Fruit fly (Drosophila melanogaster) whole organism, embryonic: Measurements from ENCODE around the gene qless.
A peak's percentile ranks its signal among the peaks of the same experiment; 100 is the strongest.

Experiments used
- Atf3 ChIP-seq: fragments of 200-800 bp; sonication (Bioruptor generic); optimal IDR thresholded peaks from 3 replicates; lab custom pipeline; 2016; ENCODE audit warnings: missing biosample characterization, missing genetic modification characterization
- Bdp1 ChIP-seq: fragments of 200-800 bp; sonication (Bioruptor generic); optimal IDR thresholded peaks from 3 replicates; lab custom pipeline; 2016; ENCODE audit warnings: missing biosample characterization, missing genetic modification characterization
- CG11085 ChIP-seq: fragments of 200-800 bp; sonication (Bioruptor generic); IDR thresholded peaks from 2 replicates; pipeline ENCODE4 v1.3.6; 2022; ENCODE audit warnings: missing biosample characterization, missing genetic modification characterization
- CG11398 ChIP-seq: fragments of 200-800 bp; sonication (Bioruptor generic); optimal IDR thresholded peaks from 2 replicates; lab custom pipeline; 2016; ENCODE audit warnings: missing biosample characterization, missing genetic modification characterization
- CG11560 ChIP-seq: fragments of 200-800 bp; sonication (Bioruptor generic); IDR thresholded peaks from 3 replicates; pipeline ENCODE4 v1.3.6; 2022; ENCODE audit warnings: missing biosample characterization, missing genetic modification characterization
- CG12071 ChIP-seq: fragments of 200-800 bp; sonication (Bioruptor generic); optimal IDR thresholded peaks from 3 replicates; lab custom pipeline; 2018; ENCODE audit warnings: missing biosample characterization, mild to moderate bottlenecking, missing genetic modification characterization
- CG12219 ChIP-seq: fragments of 200-800 bp; sonication (Bioruptor generic); optimal IDR thresholded peaks from 3 replicates; lab custom pipeline; 2018; ENCODE audit warnings: missing biosample characterization, mild to moderate bottlenecking, missing genetic modification characterization
- CG1233 ChIP-seq: fragments of 200-800 bp; sonication (Bioruptor generic); optimal IDR thresholded peaks from 4 replicates; lab custom pipeline; 2018; ENCODE audit warnings: missing biosample characterization, mild to moderate bottlenecking, missing genetic modification characterization
- CG12942 ChIP-seq: fragments of 200-800 bp; sonication (Bioruptor generic); optimal IDR thresholded peaks from 3 replicates; lab custom pipeline; 2016; ENCODE audit warnings: missing biosample characterization, missing genetic modification characterization
- CG14710 ChIP-seq: fragments of 200-800 bp; sonication (Bioruptor generic); optimal IDR thresholded peaks from 3 replicates; lab custom pipeline; 2019; ENCODE audit warnings: missing biosample characterization, mild to moderate bottlenecking, missing genetic modification characterization, moderate library complexity
- CG14860 ChIP-seq: fragments of 200-800 bp; sonication (Bioruptor generic); IDR thresholded peaks from 3 replicates; pipeline ENCODE4 v1.3.6; 2022; ENCODE audit warnings: missing biosample characterization, missing genetic modification characterization; ENCODE audit not compliant: partially characterized antibody
- CG15011 ChIP-seq: fragments of 200-800 bp; sonication (Bioruptor generic); optimal IDR thresholded peaks from 3 replicates; lab custom pipeline; 2018; ENCODE audit warnings: missing biosample characterization, mild to moderate bottlenecking, missing genetic modification characterization
- CG15479 ChIP-seq: fragments of 200-800 bp; sonication (Bioruptor generic); optimal IDR thresholded peaks from 3 replicates; lab custom pipeline; 2019; ENCODE audit warnings: missing biosample characterization, mild to moderate bottlenecking, missing genetic modification characterization, moderate library complexity
- CG16779 ChIP-seq: fragments of 200-800 bp; sonication (Bioruptor generic); IDR thresholded peaks from 2 replicates; pipeline ENCODE4 v1.3.6; 2022; ENCODE audit warnings: missing biosample characterization, missing genetic modification characterization
- CG17359 ChIP-seq: fragments of 200-800 bp; sonication (Bioruptor generic); optimal IDR thresholded peaks from 3 replicates; lab custom pipeline; 2018; ENCODE audit warnings: missing biosample characterization, mild to moderate bottlenecking, missing genetic modification characterization, moderate library complexity
- CG2202 ChIP-seq: fragments of 200-800 bp; sonication (Bioruptor generic); optimal IDR thresholded peaks from 2 replicates; lab custom pipeline; 2018; ENCODE audit warnings: missing biosample characterization, mild to moderate bottlenecking, missing genetic modification characterization
- CG3847 ChIP-seq: fragments of 200-800 bp; sonication (Bioruptor generic); IDR thresholded peaks from 2 replicates; pipeline ENCODE4 v1.3.6; 2022; ENCODE audit warnings: missing biosample characterization, missing genetic modification characterization
- CG4424 ChIP-seq: fragments of 200-800 bp; sonication (Bioruptor generic); optimal IDR thresholded peaks from 3 replicates; lab custom pipeline; 2016; ENCODE audit warnings: missing biosample characterization, missing genetic modification characterization
- CG6854 ChIP-seq: fragments of 200-800 bp; sonication (Bioruptor generic); optimal IDR thresholded peaks from 3 replicates; lab custom pipeline; 2017; ENCODE audit warnings: missing biosample characterization, mild to moderate bottlenecking, missing genetic modification characterization
- CG7357 ChIP-seq: fragments of 200-800 bp; sonication (Bioruptor generic); IDR thresholded peaks from 3 replicates; pipeline ENCODE4 v1.3.6; 2022; ENCODE audit warnings: missing biosample characterization, missing genetic modification characterization
- CG8765 ChIP-seq: fragments of 200-800 bp; sonication (Bioruptor generic); IDR thresholded peaks from 2 replicates; pipeline ENCODE4 v1.3.6; 2022; ENCODE audit warnings: missing biosample characterization, missing genetic modification characterization
- CG8944 ChIP-seq: fragments of 200-800 bp; sonication (Bioruptor generic); optimal IDR thresholded peaks from 3 replicates; lab custom pipeline; 2016; ENCODE audit warnings: missing biosample characterization, missing genetic modification characterization
- CG9215 ChIP-seq: fragments of 200-800 bp; sonication (Bioruptor generic); IDR thresholded peaks from 2 replicates; pipeline ENCODE4 v1.3.6; 2022; ENCODE audit warnings: missing biosample characterization, missing genetic modification characterization
- Dip2 ChIP-seq: fragments of 200-800 bp; sonication (Bioruptor generic); IDR thresholded peaks from 2 replicates; pipeline ENCODE4 v1.3.6; 2022; ENCODE audit warnings: missing biosample characterization, missing genetic modification characterization
- Drgx ChIP-seq: fragments of 200-800 bp; sonication (Bioruptor generic); IDR thresholded peaks from 2 replicates; pipeline ENCODE4 v1.3.6; 2022; ENCODE audit warnings: missing biosample characterization, missing genetic modification characterization
- E2f1 ChIP-seq: fragments of 200-800 bp; sonication (Bioruptor generic); IDR thresholded peaks from 2 replicates; pipeline ENCODE4 v1.3.6; 2022; ENCODE audit warnings: missing biosample characterization, missing genetic modification characterization
- H2.0 ChIP-seq: fragments of 200-800 bp; sonication (Bioruptor generic); IDR thresholded peaks from 2 replicates; pipeline ENCODE4 v1.3.6; 2022; ENCODE audit warnings: missing biosample characterization, missing genetic modification characterization
- Mes4 ChIP-seq: fragments of 200-800 bp; sonication (Bioruptor generic); optimal IDR thresholded peaks from 2 replicates; lab custom pipeline; 2016; ENCODE audit warnings: missing biosample characterization, missing genetic modification characterization
- Sox102F ChIP-seq: fragments of 200-800 bp; sonication (Bioruptor generic); optimal IDR thresholded peaks from 2 replicates; lab custom pipeline; 2018; ENCODE audit warnings: missing biosample characterization, mild to moderate bottlenecking, missing genetic modification characterization, moderate library complexity
- Stat92E ChIP-seq, 3 experiments: fragments of >200 bp in 2 of 3; fragments of 200-800 bp in 1 of 3; sonication (Bioruptor generic) in 1 of 3; optimal IDR thresholded peaks; 2 replicates each; lab custom pipeline; 2017 to 2019; ENCODE audit warnings: missing biosample characterization in 3 of 3, missing genetic modification characterization in 3 of 3, mild to moderate bottlenecking in 1 of 3, moderate library complexity in 1 of 3
- Xbp1 ChIP-seq: fragments of 200-800 bp; sonication (Bioruptor generic); optimal IDR thresholded peaks from 3 replicates; lab custom pipeline; 2016; ENCODE audit warnings: missing biosample characterization, mild to moderate bottlenecking, missing genetic modification characterization
- ac ChIP-seq: fragments of 200-800 bp; sonication (Bioruptor generic); optimal IDR thresholded peaks from 3 replicates; lab custom pipeline; 2017; ENCODE audit warnings: missing biosample characterization, mild to moderate bottlenecking, missing genetic modification characterization
- al ChIP-seq: fragments of 200-800 bp; sonication (Bioruptor generic); IDR thresholded peaks from 2 replicates; pipeline ENCODE4 v1.3.6; 2022; ENCODE audit warnings: missing biosample characterization, missing genetic modification characterization
- cato ChIP-seq: fragments of 200-800 bp; sonication (Bioruptor generic); optimal IDR thresholded peaks from 2 replicates; lab custom pipeline; 2016; ENCODE audit warnings: missing biosample characterization, missing genetic modification characterization, borderline replicate concordance
- croc ChIP-seq: fragments of 200-800 bp; sonication (Bioruptor generic); conservative IDR thresholded peaks from 3 replicates; pipeline ENCODE4 v1.3.6; 2022; ENCODE audit warnings: missing biosample characterization, missing genetic modification characterization
- dan ChIP-seq: fragments of 200-800 bp; sonication (Bioruptor generic); IDR thresholded peaks from 2 replicates; pipeline ENCODE4 v1.3.6; 2022; ENCODE audit warnings: missing biosample characterization, missing genetic modification characterization
- esg ChIP-seq: fragments of 200-800 bp; sonication (Bioruptor generic); conservative IDR thresholded peaks from 2 replicates; pipeline ENCODE4 v1.3.6; 2022; ENCODE audit warnings: missing biosample characterization, missing genetic modification characterization
- gcm2 ChIP-seq: fragments of 200-800 bp; sonication (Bioruptor generic); optimal IDR thresholded peaks from 2 replicates; lab custom pipeline; 2016; ENCODE audit warnings: missing biosample characterization, missing genetic modification characterization
- gfzf ChIP-seq: fragments of 200-800 bp; sonication (Bioruptor generic); optimal IDR thresholded peaks from 2 replicates; lab custom pipeline; 2016; ENCODE audit warnings: missing biosample characterization, mild to moderate bottlenecking, missing genetic modification characterization, moderate library complexity
- gro ChIP-seq: fragments of 200-800 bp; sonication (Bioruptor generic); optimal IDR thresholded peaks from 2 replicates; lab custom pipeline; 2016; ENCODE audit warnings: missing biosample characterization, missing genetic modification characterization
- hbn ChIP-seq: fragments of 200-800 bp; sonication (Bioruptor generic); IDR thresholded peaks from 2 replicates; pipeline ENCODE4 v1.3.6; 2022; ENCODE audit warnings: missing biosample characterization, missing genetic modification characterization; ENCODE audit not compliant: partially characterized antibody
- hkb ChIP-seq, 2 experiments: fragments of 200-800 bp in 1 of 2; fragments of >200 bp in 1 of 2; sonication (Bioruptor generic) in 1 of 2; IDR thresholded peaks in 1 of 2; optimal IDR thresholded peaks in 1 of 2; 2 replicates each; pipeline versions ENCODE4 v1.3.6 to Lab custom; 2017 to 2022; ENCODE audit warnings: missing biosample characterization in 1 of 2, missing genetic modification characterization in 1 of 2
- hth ChIP-seq: fragments of >200 bp; optimal IDR thresholded peaks from 2 replicates; lab custom pipeline; 2017; ENCODE audit warnings: inconsistent platforms
- nau ChIP-seq: fragments of 200-800 bp; sonication (Bioruptor generic); optimal IDR thresholded peaks from 3 replicates; lab custom pipeline; 2017; ENCODE audit warnings: missing biosample characterization, mild to moderate bottlenecking, missing genetic modification characterization, missing genetic modification reagents
- pan ChIP-seq, 4 experiments: fragments of >200 bp in 3 of 4; fragments of 200-800 bp in 1 of 4; sonication (Bioruptor generic) in 1 of 4; optimal IDR thresholded peaks in 3 of 4; IDR thresholded peaks in 1 of 4; 2 replicates each; pipeline versions ENCODE4 v1.3.6 to Lab custom; 2017 to 2022; ENCODE audit warnings: missing biosample characterization in 2 of 4, missing genetic modification characterization in 2 of 4, mixed read lengths in 1 of 4
- pita ChIP-seq: fragments of 200-800 bp; sonication (Bioruptor generic); optimal IDR thresholded peaks from 2 replicates; lab custom pipeline; 2017; ENCODE audit warnings: missing biosample characterization, mild to moderate bottlenecking, missing genetic modification characterization
- psq ChIP-seq: fragments of 200-800 bp; sonication (Bioruptor generic); optimal IDR thresholded peaks from 2 replicates; lab custom pipeline; 2017; ENCODE audit warnings: missing biosample characterization, missing genetic modification characterization
- sd ChIP-seq: fragments of 200-800 bp; sonication (Bioruptor generic); optimal IDR thresholded peaks from 3 replicates; lab custom pipeline; 2018; ENCODE audit warnings: missing biosample characterization, mild to moderate bottlenecking, missing genetic modification characterization, moderate library complexity
- ttk ChIP-seq: fragments of 200-800 bp; sonication (Bioruptor generic); IDR thresholded peaks from 2 replicates; pipeline ENCODE4 v2.1.2; 2022; ENCODE audit warnings: missing biosample characterization, missing genetic modification characterization
- yki ChIP-seq: fragments of >200 bp; optimal IDR thresholded peaks from 3 replicates; lab custom pipeline; 2018
- zf30C ChIP-seq: fragments of 200-800 bp; sonication (Bioruptor generic); optimal IDR thresholded peaks from 3 replicates; lab custom pipeline; 2018; ENCODE audit warnings: missing biosample characterization, mild to moderate bottlenecking, missing genetic modification characterization

The qless gene

DNA sequence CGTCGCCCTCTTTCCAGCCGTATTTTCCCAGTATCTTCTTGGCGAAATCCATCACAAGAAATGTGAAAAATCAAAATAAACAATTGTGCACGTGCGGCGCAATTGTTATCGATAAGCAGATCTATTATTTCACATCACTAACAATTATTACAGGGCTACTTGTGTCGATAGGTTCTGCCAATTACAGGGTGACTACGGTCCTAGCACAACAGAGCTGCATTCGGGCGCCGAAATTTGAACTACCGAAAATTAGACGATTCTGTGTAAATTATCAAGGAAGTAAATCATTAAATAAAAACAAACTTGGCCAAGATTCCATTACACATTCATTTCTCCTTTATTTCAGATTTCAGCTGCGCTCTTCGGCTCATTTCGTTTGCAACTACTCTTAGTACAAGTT is 36.6 kb downstream of the qless start, which contains the start of gene CG15561 (continued):
- TF ChIP-seq CG15011 (no peak), gro (GFP tag; lab: Kevin White, UChicago) (peak; percentile 87), hkb (optimal IDR thresholded peaks at IDR 0.05; lab: Kevin White, UChicago) (no peak), hkb (GFP tag; IDR thresholded peaks at IDR 0.05; lab: Robert Waterston, UW) (no peak), E2f1 (no peak), H2.0 (GFP tag; lab: Robert Waterston, UW) (no peak), CG4424 (GFP tag; lab: Kevin White, UChicago) (no peak), al (no peak), ac (GFP tag; lab: Kevin White, UChicago) (no peak), CG3847 (GFP tag; lab: Robert Waterston, UW) (no peak), nau (GFP tag; lab: Kevin White, UChicago) (no peak), CG11085 (no peak), CG8944 (GFP tag; lab: Kevin White, UChicago) (peak; percentile 0), Mes4 (GFP tag; lab: Kevin White, UChicago) (peak; percentile 47), CG7357 (GFP tag; lab: Robert Waterston, UW) (no peak), hbn (GFP tag; lab: Robert Waterston, UW) (no peak), CG6854 (GFP tag; lab: Kevin White, UChicago) (no peak), CG14710 (peak; percentile 51), Drgx (GFP tag; lab: Robert Waterston, UW) (no peak), zf30C (GFP tag; lab: Kevin White, UChicago) (no peak), Atf3 (GFP tag; lab: Kevin White, UChicago) (no peak), Bdp1 (GFP tag; lab: Kevin White, UChicago) (peak; percentile 50), CG17359 (tag; lab: Kevin White, UChicago) (peak; percentile 37), CG8765 (GFP tag; lab: Robert Waterston, UW) (no peak), CG16779 (GFP tag; lab: Robert Waterston, UW) (no peak), yki (no peak), hth (lab: Kevin White, UChicago) (no peak), CG15479 (GFP tag; lab: Kevin White, UChicago) (peak; percentile 97), dan (no peak), sd (tag; lab: Kevin White, UChicago) (no peak), CG9215 (no peak), psq (GFP tag; lab: Kevin White, UChicago) (no peak), CG11560 (no peak), pita (GFP tag; lab: Kevin White, UChicago) (no peak), gcm2 (GFP tag; lab: Kevin White, UChicago) (no peak), CG12071 (GFP tag; lab: Kevin White, UChicago) (peak; percentile 41), CG11398 (GFP tag; lab: Kevin White, UChicago) (no peak), CG1233 (GFP tag; lab: Kevin White, UChicago) (peak; percentile 49), Stat92E (GFP tag; optimal IDR thresholded peaks at IDR 0.05; lab: Kevin White, UChicago) (peak in 1 of 3 experiments; percentile 31), cato (no peak), Xbp1 (GFP tag; lab: Kevin White, UChicago) (peak; percentile 30), ttk (no peak), CG12942 (GFP tag; lab: Kevin White, UChicago) (peak; percentile 9), pan (optimal IDR thresholded peaks at IDR 0.05; lab: Kevin White, UChicago) (no peak), pan (GFP tag; optimal IDR thresholded peaks at IDR 0.05 in 1 of 2, IDR thresholded peaks at IDR 0.05 in 1 of 2) (no peak), croc (GFP tag; lab: Robert Waterston, UW) (no peak; the same call in 2 of the 3 replicates), Dip2 (GFP tag; lab: Robert Waterston, UW) (no peak), CG14860 (GFP tag; lab: Robert Waterston, UW) (no peak), CG12219 (no peak), gfzf (GFP tag; lab: Kevin White, UChicago) (peak; percentile 42), Sox102F (GFP tag; lab: Kevin White, UChicago) (no peak), CG2202 (tag; lab: Kevin White, UChicago) (peak; percentile 23), esg (GFP tag; lab: Robert Waterston, UW) (no peak)
